Fruit fly (Drosophila melanogaster) whole organism, embryonic: ENCODE results near the gene BORCS5.
A peak's percentile ranks its signal among the peaks of the same experiment; 100 is the strongest.

ENCODE experiments used
- Atf3 ChIP-seq: fragments of 200-800 bp; sonication (Bioruptor generic); optimal IDR thresholded peaks from 3 replicates; lab custom pipeline; 2016; ENCODE audit warnings: missing biosample characterization, missing genetic modification characterization
- BEAF-32 ChIP-seq: fragments of 200-800 bp; sonication (Bioruptor generic); optimal IDR thresholded peaks from 3 replicates; lab custom pipeline; 2017; ENCODE audit warnings: missing biosample characterization, missing genetic modification characterization, mild to moderate bottlenecking, moderate library complexity, missing genetic modification reagents
- Bgb ChIP-seq: fragments of 200-800 bp; sonication (Bioruptor generic); IDR thresholded peaks from 2 replicates; pipeline ENCODE4 v1.3.6; 2022; ENCODE audit warnings: missing biosample characterization, missing genetic modification characterization; ENCODE audit not compliant: partially characterized antibody
- CG10267 ChIP-seq: fragments of 200-800 bp; sonication (Bioruptor generic); optimal IDR thresholded peaks from 2 replicates; lab custom pipeline; 2018; ENCODE audit warnings: missing biosample characterization, mild to moderate bottlenecking, missing genetic modification characterization, moderate library complexity
- CG10431 ChIP-seq: fragments of 200-800 bp; sonication (Bioruptor generic); optimal IDR thresholded peaks from 3 replicates; lab custom pipeline; 2018; ENCODE audit warnings: missing biosample characterization, mild to moderate bottlenecking, missing genetic modification characterization
- CG11723 ChIP-seq: fragments of 200-800 bp; sonication (Bioruptor generic); optimal IDR thresholded peaks from 2 replicates; lab custom pipeline; 2017; ENCODE audit warnings: missing biosample characterization, mild to moderate bottlenecking, missing genetic modification characterization
- CG14050 ChIP-seq: fragments of 200-800 bp; sonication (Bioruptor generic); IDR thresholded peaks from 3 replicates; pipeline ENCODE4 v1.3.6; 2022; ENCODE audit warnings: missing biosample characterization, missing genetic modification characterization
- CG15696 ChIP-seq: fragments of 200-800 bp; sonication (Bioruptor generic); optimal IDR thresholded peaks from 2 replicates; lab custom pipeline; 2019; ENCODE audit warnings: missing biosample characterization, mild to moderate bottlenecking, missing genetic modification characterization, moderate library complexity
- CG1603 ChIP-seq: fragments of 200-800 bp; sonication (Bioruptor generic); optimal IDR thresholded peaks from 2 replicates; lab custom pipeline; 2019; ENCODE audit warnings: missing biosample characterization, mild to moderate bottlenecking, missing genetic modification characterization, moderate library complexity
- CG17328 ChIP-seq: fragments of 200-800 bp; sonication (Bioruptor generic); IDR thresholded peaks from 2 replicates; pipeline ENCODE4 v1.3.6; 2022; ENCODE audit warnings: missing biosample characterization, missing genetic modification characterization
- CG17385 ChIP-seq: fragments of 200-800 bp; sonication (Bioruptor generic); optimal IDR thresholded peaks from 3 replicates; lab custom pipeline; 2018; ENCODE audit warnings: missing biosample characterization, mild to moderate bottlenecking, missing genetic modification characterization
- CG2129 ChIP-seq: fragments of 200-800 bp; sonication (Bioruptor generic); IDR thresholded peaks from 2 replicates; pipeline ENCODE4 v1.3.6; 2022; ENCODE audit warnings: missing biosample characterization, missing genetic modification characterization; ENCODE audit not compliant: partially characterized antibody
- CG2199 ChIP-seq: fragments of 200-800 bp; sonication (Bioruptor generic); IDR thresholded peaks from 3 replicates; pipeline ENCODE4 v1.3.6; 2022; ENCODE audit warnings: missing biosample characterization, missing genetic modification characterization
- CG3281 ChIP-seq: fragments of 200-800 bp; sonication (Bioruptor generic); optimal IDR thresholded peaks from 3 replicates; lab custom pipeline; 2017; ENCODE audit warnings: missing biosample characterization, mild to moderate bottlenecking, missing genetic modification characterization
- CG33213 ChIP-seq: fragments of 200-800 bp; sonication (Bioruptor generic); optimal IDR thresholded peaks from 3 replicates; lab custom pipeline; 2016; ENCODE audit warnings: missing biosample characterization, missing genetic modification characterization
- CG5245 ChIP-seq: fragments of 200-800 bp; sonication (Bioruptor generic); optimal IDR thresholded peaks from 3 replicates; lab custom pipeline; 2016; ENCODE audit warnings: missing biosample characterization, missing genetic modification characterization
- CG6791 ChIP-seq: fragments of 200-800 bp; sonication (Bioruptor generic); IDR thresholded peaks from 3 replicates; pipeline ENCODE4 v1.3.6; 2022; ENCODE audit warnings: missing biosample characterization, missing genetic modification characterization; ENCODE audit not compliant: partially characterized antibody
- CG7745 ChIP-seq: fragments of 200-800 bp; sonication (Bioruptor generic); optimal IDR thresholded peaks from 2 replicates; lab custom pipeline; 2018; ENCODE audit warnings: missing biosample characterization, mild to moderate bottlenecking, missing genetic modification characterization, moderate library complexity
- CTCF ChIP-seq: fragments of 200-800 bp; sonication (Bioruptor generic); optimal IDR thresholded peaks from 2 replicates; lab custom pipeline; 2017; ENCODE audit warnings: missing biosample characterization, mild to moderate bottlenecking, missing genetic modification characterization, moderate library complexity
- Dll ChIP-seq: fragments of 200-800 bp; sonication (Bioruptor generic); IDR thresholded peaks from 4 replicates; pipeline ENCODE4 v1.3.6; 2022; ENCODE audit warnings: missing biosample characterization, missing genetic modification characterization; ENCODE audit not compliant: partially characterized antibody
- Elba2 ChIP-seq: fragments of 200-800 bp; sonication (Bioruptor generic); optimal IDR thresholded peaks from 3 replicates; lab custom pipeline; 2016; ENCODE audit warnings: missing biosample characterization, missing genetic modification characterization
- Ets65A ChIP-seq: fragments of 200-800 bp; sonication (Bioruptor generic); peaks from one replicate; lab custom pipeline; 2016; ENCODE audit warnings: missing biosample characterization, missing genetic modification characterization
- Ets97D ChIP-seq: fragments of 200-800 bp; sonication (Bioruptor generic); optimal IDR thresholded peaks from 3 replicates; lab custom pipeline; 2016; ENCODE audit warnings: missing biosample characterization, missing genetic modification characterization
- NC2β ChIP-seq: fragments of 200-800 bp; sonication (Bioruptor generic); optimal IDR thresholded peaks from 2 replicates; lab custom pipeline; 2016; ENCODE audit warnings: missing biosample characterization, missing genetic modification characterization
- Oli ChIP-seq: fragments of 200-800 bp; sonication (Bioruptor generic); optimal IDR thresholded peaks from 2 replicates; lab custom pipeline; 2018; ENCODE audit warnings: missing biosample characterization, mild to moderate bottlenecking, missing genetic modification characterization, moderate library complexity
- Rx ChIP-seq: fragments of 200-800 bp; sonication (Bioruptor generic); IDR thresholded peaks from 2 replicates; pipeline ENCODE4 v1.3.6; 2022; ENCODE audit warnings: missing biosample characterization, missing genetic modification characterization
- ab ChIP-seq: fragments of 200-800 bp; sonication (Bioruptor generic); optimal IDR thresholded peaks from 2 replicates; lab custom pipeline; 2016; ENCODE audit warnings: missing biosample characterization, missing genetic modification characterization
- ac ChIP-seq: fragments of 200-800 bp; sonication (Bioruptor generic); optimal IDR thresholded peaks from 3 replicates; lab custom pipeline; 2017; ENCODE audit warnings: missing biosample characterization, mild to moderate bottlenecking, missing genetic modification characterization
- bab2 ChIP-seq: fragments of 200-800 bp; sonication (Bioruptor generic); optimal IDR thresholded peaks from 2 replicates; lab custom pipeline; 2016; ENCODE audit warnings: missing biosample characterization, missing genetic modification characterization
- bowl ChIP-seq: fragments of 200-800 bp; sonication (Bioruptor generic); IDR thresholded peaks from 2 replicates; pipeline ENCODE4 v1.3.6; 2022; ENCODE audit warnings: missing biosample characterization, missing genetic modification characterization
- chif ChIP-seq, 2 experiments: fragments of 200-800 bp; sonication (Bioruptor generic); optimal IDR thresholded peaks; 3 replicates each; lab custom pipeline; 2016; ENCODE audit warnings: missing biosample characterization in 2 of 2, missing genetic modification characterization in 2 of 2
- fd96Cb ChIP-seq: fragments of 200-800 bp; sonication (Bioruptor generic); optimal IDR thresholded peaks from 2 replicates; lab custom pipeline; 2018; ENCODE audit warnings: missing biosample characterization, mild to moderate bottlenecking, missing genetic modification characterization, moderate library complexity
- gem ChIP-seq: fragments of 200-800 bp; sonication (Bioruptor generic); optimal IDR thresholded peaks from 2 replicates; lab custom pipeline; 2019; ENCODE audit warnings: missing biosample characterization, mild to moderate bottlenecking, missing genetic modification characterization, moderate library complexity
- grau ChIP-seq: fragments of 200-800 bp; optimal IDR thresholded peaks from 3 replicates; lab custom pipeline; 2019; ENCODE audit warnings: missing biosample characterization, mild to moderate bottlenecking, missing genetic modification characterization, moderate library complexity
- inv ChIP-seq: fragments of 200-800 bp; sonication (Bioruptor generic); IDR thresholded peaks from 2 replicates; pipeline ENCODE4 v1.3.6; 2022; ENCODE audit warnings: missing biosample characterization, missing genetic modification characterization; ENCODE audit not compliant: partially characterized antibody
- kay ChIP-seq: fragments of 200-800 bp; sonication (Bioruptor generic); optimal IDR thresholded peaks from 2 replicates; lab custom pipeline; 2016; ENCODE audit warnings: missing biosample characterization, missing genetic modification characterization
- knrl ChIP-seq: fragments of 200-800 bp; sonication (Bioruptor generic); IDR thresholded peaks from 3 replicates; pipeline ENCODE4 v1.3.6; 2022; ENCODE audit warnings: missing biosample characterization, missing genetic modification characterization; ENCODE audit not compliant: partially characterized antibody
- lilli ChIP-seq: fragments of 200-800 bp; sonication (Bioruptor generic); optimal IDR thresholded peaks from 3 replicates; lab custom pipeline; 2016; ENCODE audit warnings: missing biosample characterization, missing genetic modification characterization
- mam ChIP-seq: fragments of 200-800 bp; sonication (Bioruptor generic); optimal IDR thresholded peaks from 3 replicates; lab custom pipeline; 2016; ENCODE audit warnings: missing biosample characterization, missing genetic modification characterization
- nom ChIP-seq: fragments of 200-800 bp; sonication (Bioruptor generic); optimal IDR thresholded peaks from 2 replicates; lab custom pipeline; 2017; ENCODE audit warnings: missing biosample characterization, missing genetic modification characterization, mild to moderate bottlenecking, moderate library complexity, missing genetic modification reagents
- pho ChIP-seq: fragments of 200-800 bp; sonication (Bioruptor generic); optimal IDR thresholded peaks from 2 replicates; lab custom pipeline; 2016; ENCODE audit warnings: missing biosample characterization, missing genetic modification characterization
- pum ChIP-seq: fragments of 200-800 bp; sonication (Bioruptor generic); optimal IDR thresholded peaks from 2 replicates; lab custom pipeline; 2016; ENCODE audit warnings: missing biosample characterization, missing genetic modification characterization
- ranshi ChIP-seq: fragments of 200-800 bp; sonication (Bioruptor generic); IDR thresholded peaks from 2 replicates; pipeline ENCODE4 v1.3.6; 2022; ENCODE audit warnings: missing biosample characterization, missing genetic modification characterization
- row ChIP-seq: fragments of 200-800 bp; sonication (Bioruptor generic); IDR thresholded peaks from 3 replicates; pipeline ENCODE4 v1.3.6; 2022; ENCODE audit warnings: missing biosample characterization, missing genetic modification characterization
- scrt ChIP-seq: fragments of 200-800 bp; sonication (Bioruptor generic); optimal IDR thresholded peaks from 2 replicates; lab custom pipeline; 2018; ENCODE audit warnings: missing biosample characterization, mild to moderate bottlenecking, missing genetic modification characterization, moderate library complexity
- sens-2 ChIP-seq: fragments of 200-800 bp; sonication (Bioruptor generic); IDR thresholded peaks from 2 replicates; pipeline ENCODE4 v1.3.6; 2022; ENCODE audit warnings: missing biosample characterization, missing genetic modification characterization
- so ChIP-seq: fragments of 200-800 bp; sonication (Bioruptor generic); IDR thresholded peaks from 3 replicates; pipeline ENCODE4 v1.3.6; 2022; ENCODE audit warnings: missing biosample characterization, missing genetic modification characterization
- stwl ChIP-seq: fragments of 200-800 bp; sonication (Bioruptor generic); optimal IDR thresholded peaks from 3 replicates; lab custom pipeline; 2018; ENCODE audit warnings: missing biosample characterization, mild to moderate bottlenecking, missing genetic modification characterization, moderate library complexity
- toy ChIP-seq: fragments of 200-800 bp; sonication (Bioruptor generic); IDR thresholded peaks from 2 replicates; pipeline ENCODE4 v1.3.6; 2022; ENCODE audit warnings: missing biosample characterization, missing genetic modification characterization
- vnd ChIP-seq: fragments of 200-800 bp; sonication (Bioruptor generic); IDR thresholded peaks from 3 replicates; pipeline ENCODE4 v1.3.6; 2022; ENCODE audit warnings: missing biosample characterization, missing genetic modification characterization; ENCODE audit not compliant: partially characterized antibody
- yki ChIP-seq: fragments of >200 bp; optimal IDR thresholded peaks from 3 replicates; lab custom pipeline; 2018

The BORCS5 gene

DNA sequence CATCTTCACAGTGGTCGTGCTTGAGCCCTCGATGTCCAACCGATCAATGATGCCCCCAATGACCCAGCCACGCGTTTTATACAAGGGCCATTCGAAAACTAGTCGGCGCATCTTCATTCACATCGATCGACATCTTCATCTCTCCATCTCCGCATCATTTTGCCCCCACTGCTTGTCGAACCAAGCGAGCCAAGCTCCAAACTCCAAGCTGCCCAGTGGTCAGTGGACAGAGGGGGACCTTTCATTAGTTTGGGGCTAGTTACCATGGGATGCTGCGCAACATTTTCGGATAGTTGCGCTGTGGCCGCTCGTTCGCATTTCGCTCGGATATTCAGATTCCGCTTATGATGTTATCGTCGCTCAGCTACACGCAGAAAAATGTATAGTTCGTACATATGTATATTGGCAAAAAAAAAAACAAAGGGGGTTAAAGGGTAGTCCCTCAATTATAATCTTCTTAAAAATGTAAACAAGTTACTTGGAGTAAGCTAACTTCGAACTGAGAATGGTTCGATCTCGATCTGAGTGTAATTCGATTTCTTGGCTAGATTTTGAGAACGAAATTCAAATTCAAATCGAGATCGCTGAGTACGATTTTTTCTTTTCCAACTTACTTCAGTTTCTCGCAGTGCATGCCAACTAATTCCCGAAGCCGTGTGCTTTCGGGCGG lies 26.4 kb downstream of the BORCS5 start, which contains the start of gene CG15740 (continued):
- TF ChIP-seq scrt (GFP tag; lab: Kevin White, UChicago) (no peak), CG2199 (GFP tag; lab: Robert Waterston, UW) (no peak), lilli (GFP tag; lab: Kevin White, UChicago) (peak; percentile 9), knrl (GFP tag; lab: Robert Waterston, UW) (no peak), Bgb (GFP tag; lab: Robert Waterston, UW) (no peak), so (peak; percentile 67; the same call in 1 of the 3 replicates), chif (GFP tag; optimal IDR thresholded peaks at IDR 0.05; lab: Kevin White, UChicago) (no peak), CG14050 (GFP tag; lab: Robert Waterston, UW) (peak; percentile 29; the same call in 2 of the 3 replicates), CG3281 (no peak), Ets97D (GFP tag; lab: Kevin White, UChicago) (no peak), toy (no peak), CG17328 (peak; percentile 47; the same call in 1 of the 2 replicates), ranshi (GFP tag; lab: Robert Waterston, UW) (peak; percentile 39; the same call in 1 of the 2 replicates), CG15696 (tag; lab: Kevin White, UChicago) (no peak), vnd (GFP tag; lab: Robert Waterston, UW) (no peak), kay (no peak), pho (GFP tag; lab: Kevin White, UChicago) (no peak), stwl (tag; lab: Kevin White, UChicago) (no peak), mam (peak; percentile 23), gem (tag; lab: Kevin White, UChicago) (peak; percentile 53), Ets65A (GFP tag; lab: Kevin White, UChicago) (no peak), Rx (no peak), CG11723 (GFP tag; lab: Kevin White, UChicago) (no peak), Oli (peak; percentile 58), NC2β (no peak), Dll (GFP tag; lab: Robert Waterston, UW) (no peak), yki (lab: Kevin White, UChicago) (no peak), row (GFP tag; lab: Robert Waterston, UW) (peak; percentile 63), ac (GFP tag; lab: Kevin White, UChicago) (no peak), CG17385 (peak; percentile 8), CG2129 (GFP tag; lab: Robert Waterston, UW) (no peak), CG7745 (tag; lab: Kevin White, UChicago) (no peak), CG1603 (tag; lab: Kevin White, UChicago) (peak; percentile 38), CG10267 (tag; lab: Kevin White, UChicago) (no peak), CG6791 (no peak), nom (GFP tag; lab: Kevin White, UChicago) (no peak), grau (tag; lab: Kevin White, UChicago) (peak; percentile 1), CG10431 (GFP tag; lab: Kevin White, UChicago) (no peak), sens-2 (GFP tag; lab: Robert Waterston, UW) (no peak), CG33213 (no peak), Elba2 (GFP tag; lab: Kevin White, UChicago) (no peak), ab (GFP tag; lab: Kevin White, UChicago) (no peak), pum (GFP tag; lab: Kevin White, UChicago) (peak; percentile 46), bowl (no peak), inv (GFP tag; lab: Robert Waterston, UW) (no peak), CG5245 (GFP tag; lab: Kevin White, UChicago) (no peak), bab2 (peak; percentile 30), fd96Cb (tag; lab: Kevin White, UChicago) (peak; percentile 14), Atf3 (no peak), BEAF-32 (GFP tag; lab: Kevin White, UChicago) (no peak), CTCF (no peak)
